Fruit fly (Drosophila melanogaster) Kc167 (cell line): ENCODE measurements around the gene CG13043.

Experiments
- Myc ChIP-seq: fragments of >200 bp; optimal IDR thresholded peaks from 2 replicates; lab custom pipeline; 2017; ENCODE audit warnings: missing external identifiers
- h ChIP-seq: fragments of >200 bp; optimal IDR thresholded peaks from 3 replicates; lab custom pipeline; 2018; ENCODE audit warnings: missing external identifiers
- insv ChIP-seq: fragments of >200 bp; optimal IDR thresholded peaks from 3 replicates; lab custom pipeline; 2018; ENCODE audit warnings: missing external identifiers
- psq ChIP-seq: fragments of >200 bp; optimal IDR thresholded peaks from 2 replicates; lab custom pipeline; 2017; ENCODE audit warnings: missing external identifiers

DNA sequence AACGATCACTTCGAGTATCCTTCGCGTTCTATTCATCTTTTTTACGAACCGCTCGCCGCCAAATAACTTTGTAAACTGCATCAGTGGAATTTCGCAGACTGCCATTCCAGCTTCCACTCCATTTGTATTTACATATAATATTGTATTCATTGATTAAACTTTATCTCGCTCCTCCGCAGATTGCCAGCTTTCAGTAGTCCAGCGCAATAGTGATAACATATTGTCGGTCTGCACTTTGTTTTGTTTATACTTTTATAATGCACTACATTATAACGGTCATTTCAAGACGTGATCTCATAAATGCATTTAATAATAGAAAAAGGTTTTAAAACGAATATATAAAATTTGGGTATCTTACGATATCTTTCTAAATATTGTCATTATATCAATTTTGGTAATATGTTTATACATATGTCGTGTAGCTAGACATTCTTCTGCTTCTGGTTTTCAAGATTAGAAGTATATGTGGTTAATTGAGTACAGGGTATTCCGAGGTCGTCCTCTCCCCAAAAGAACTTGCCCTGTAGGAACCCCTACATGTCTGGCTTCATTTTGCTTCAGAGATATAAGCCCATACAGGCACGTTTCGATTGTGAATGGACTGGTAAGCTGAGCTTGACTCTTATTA lies 37.5 kb downstream of the CG13043 start, which contains the start of gene CG4950:
- TF ChIP-seq psq (lab: Kevin White, UChicago) (no peak), h (lab: Kevin White, UChicago) (no peak), Myc (lab: Kevin White, UChicago) (no peak), insv (lab: Kevin White, UChicago) (no peak)
